Worm (Caenorhabditis elegans): Measurements from ENCODE around the gene brap-2.

ce11 chrII:5407548-5407947, 14.6 kb upstream of the brap-2 start, which contains the start of gene clec-141:
- TF ChIP-seq ama-1 (optimal IDR thresholded peaks at IDR 0.05), result no peak
- no peak for TF ChIP-seq zag-1 (tag; optimal IDR thresholded peaks at IDR 0.05)
- no peak for TF ChIP-seq nhr-11 (tag; optimal IDR thresholded peaks at IDR 0.05)
- TF ChIP-seq ztf-11 (tag; optimal IDR thresholded peaks at IDR 0.05), result no peak

All from whole organism, L2 larva.